Worm (Caenorhabditis elegans): ENCODE data around the gene F49C12.4.

The F49C12.4 gene

DNA sequence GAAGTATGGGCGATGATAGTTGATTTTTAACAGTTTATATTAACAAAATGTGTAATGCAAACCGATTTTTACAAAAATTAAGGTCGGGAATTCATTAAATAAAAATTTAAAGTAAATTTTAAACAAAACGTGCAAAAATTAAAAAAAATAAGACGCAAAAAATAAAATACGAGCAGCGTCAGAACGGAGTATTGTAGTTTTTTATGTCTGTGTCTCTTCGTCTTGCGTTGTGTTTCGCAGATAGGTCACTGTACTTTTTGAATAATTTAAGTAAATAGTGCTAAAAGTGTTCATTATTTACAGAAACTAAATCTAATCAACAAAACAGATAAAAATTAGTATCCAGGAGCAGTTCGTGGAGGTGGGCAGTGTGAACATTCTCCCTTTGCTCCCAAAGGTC lies 43.6 kb downstream of the F49C12.4 start (continued):
- no peak for TF ChIP-seq cey-2 (tag; optimal IDR thresholded peaks at IDR 0.05; ENCODE audit: borderline replicate concordance, insufficient read depth)
- TF ChIP-seq egl-27 (tag; optimal IDR thresholded peaks at IDR 0.05), result no peak
- no peak for TF ChIP-seq fkh-10 (GFP tag; optimal IDR thresholded peaks at IDR 0.05)
- TF ChIP-seq daf-16 (GFP tag; optimal IDR thresholded peaks at IDR 0.05), result no peak
- no peak for TF ChIP-seq daf-16 (tag; optimal IDR thresholded peaks at IDR 0.05)
- TF ChIP-seq daf-12 (tag; optimal IDR thresholded peaks at IDR 0.05), result no peak
- TF ChIP-seq Y5F2A.4 (GFP tag; optimal IDR thresholded peaks at IDR 0.05), result no peak

DNA sequence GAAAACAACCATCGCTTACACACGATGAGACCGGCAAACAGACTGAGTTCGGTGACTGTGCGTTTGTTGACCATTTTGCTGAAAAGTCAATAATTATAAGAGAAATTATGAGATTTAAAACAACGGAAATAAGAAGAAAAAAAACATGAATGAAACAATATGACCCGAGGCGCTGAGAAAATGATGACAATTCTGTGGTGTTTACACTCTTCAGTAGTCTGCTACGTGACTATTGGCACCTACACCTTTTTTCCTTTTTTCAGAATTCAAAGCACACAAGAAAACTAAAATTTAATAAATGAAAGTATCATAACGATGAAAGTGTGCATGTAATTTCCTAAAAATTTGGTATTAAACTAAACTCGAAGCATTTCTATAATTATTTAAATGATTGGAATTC lies 44.2 kb downstream of the F49C12.4 start, which contains the start of gene Y11D7A.10:
Gene Y11D7A.10, minus strand, starts transcription at position 82 of the 400 bp plus-strand sequence.
- TF ChIP-seq hlh-30 (tag; optimal IDR thresholded peaks at IDR 0.05; ENCODE audit: insufficient read depth) (peak; percentile 6), ceh-62 (tag; optimal IDR thresholded peaks at IDR 0.05) (no peak), nhr-77 (tag; optimal IDR thresholded peaks at IDR 0.05) (no peak), mdl-1 (tag; optimal IDR thresholded peaks at IDR 0.05) (no peak), arid-1 (GFP tag; conservative IDR thresholded peaks at IDR 0.05) (no peak), hlh-11 (tag; optimal IDR thresholded peaks at IDR 0.05) (no peak), hif-1 (tag; optimal IDR thresholded peaks at IDR 0.05) (peak; percentile 72 to 89), F26F4.8 (GFP tag; conservative IDR thresholded peaks at IDR 0.05) (no peak), nhr-28 (tag; optimal IDR thresholded peaks at IDR 0.05) (no peak), T20F7.1 (GFP tag; optimal IDR thresholded peaks at IDR 0.05) (no peak), aha-1 (tag) (peak; percentile 92), ama-1 (optimal IDR thresholded peaks at IDR 0.05) (no peak), skn-1 (tag; optimal IDR thresholded peaks at IDR 0.05) (no peak), daf-16 (GFP tag; optimal IDR thresholded peaks at IDR 0.05) (no peak), daf-16 (tag; optimal IDR thresholded peaks at IDR 0.05) (peak; percentile 55), zag-1 (tag; optimal IDR thresholded peaks at IDR 0.05) (no peak), nhr-76 (tag; optimal IDR thresholded peaks at IDR 0.05) (no peak), ctbp-1 (GFP tag; IDR thresholded peaks at IDR 0.05) (no peak), spr-3 (GFP tag; optimal IDR thresholded peaks at IDR 0.05) (no peak), nhr-10 (tag; optimal IDR thresholded peaks at IDR 0.05) (no peak), dmd-8 (GFP tag; IDR thresholded peaks at IDR 0.05) (no peak), vab-7 (GFP tag; IDR thresholded peaks at IDR 0.05) (no peak)

DNA sequence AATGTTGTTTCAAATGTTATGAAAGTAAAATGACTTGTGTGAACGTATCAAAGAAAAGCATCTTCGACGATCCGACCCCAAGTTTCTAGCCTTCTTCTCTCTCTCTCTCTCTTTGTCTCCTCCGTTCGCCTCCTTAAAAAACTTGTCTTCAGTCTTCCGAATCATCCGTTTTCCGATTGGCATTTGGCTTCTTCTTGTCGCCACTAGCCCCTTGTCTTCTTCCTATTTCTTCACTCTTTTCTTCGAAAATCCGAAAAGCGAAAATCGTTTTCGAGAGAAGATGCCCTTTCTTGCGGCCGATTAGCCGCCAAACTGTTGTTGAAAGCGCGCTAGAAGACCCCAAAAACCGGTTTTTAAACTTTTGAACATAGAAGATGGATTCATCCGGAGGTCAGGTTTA lies 45.3 kb downstream of the F49C12.4 start:
- no peak for TF ChIP-seq ztf-7 (tag; optimal IDR thresholded peaks at IDR 0.05)
- TF ChIP-seq daf-19 (GFP tag; conservative IDR thresholded peaks at IDR 0.05), result no peak
- TF ChIP-seq lin-29 (GFP tag; IDR thresholded peaks at IDR 0.05), result no peak
- TF ChIP-seq ctbp-1 (GFP tag; IDR thresholded peaks at IDR 0.05), result no peak
- peak in 1 of 2 experiments; percentile 14 for TF ChIP-seq hif-1 (tag; optimal IDR thresholded peaks at IDR 0.05)
- peak; percentile 4 for TF ChIP-seq mxl-3 (GFP tag; optimal IDR thresholded peaks at IDR 0.05)
- TF ChIP-seq nhr-48 (tag; optimal IDR thresholded peaks at IDR 0.05), result peak; percentile 25
- TF ChIP-seq Y48G9A.11 (GFP tag; IDR thresholded peaks at IDR 0.05), result no peak
- TF ChIP-seq snpc-1.2 (GFP tag; IDR thresholded peaks at IDR 0.05), result no peak
- TF ChIP-seq mdl-1 (tag; optimal IDR thresholded peaks at IDR 0.05), result no peak
- TF ChIP-seq zip-11 (GFP tag; IDR thresholded peaks at IDR 0.05), result no peak
- no peak for TF ChIP-seq dmd-9 (GFP tag; IDR thresholded peaks at IDR 0.05)
- TF ChIP-seq ces-1 (GFP tag; optimal IDR thresholded peaks at IDR 0.05), result no peak
- no peak for TF ChIP-seq aly-2 (tag; optimal IDR thresholded peaks at IDR 0.05)
- TF ChIP-seq ama-1 (optimal IDR thresholded peaks at IDR 0.05), result peak; percentile 93
- TF ChIP-seq mep-1 (tag; optimal IDR thresholded peaks at IDR 0.05), result peak; percentile 9
- TF ChIP-seq spr-1 (tag; optimal IDR thresholded peaks at IDR 0.05), result no peak

All from whole organism, L4 larva.